Fruit fly (Drosophila melanogaster): ENCODE measurements around the gene CG31827.

DNA sequence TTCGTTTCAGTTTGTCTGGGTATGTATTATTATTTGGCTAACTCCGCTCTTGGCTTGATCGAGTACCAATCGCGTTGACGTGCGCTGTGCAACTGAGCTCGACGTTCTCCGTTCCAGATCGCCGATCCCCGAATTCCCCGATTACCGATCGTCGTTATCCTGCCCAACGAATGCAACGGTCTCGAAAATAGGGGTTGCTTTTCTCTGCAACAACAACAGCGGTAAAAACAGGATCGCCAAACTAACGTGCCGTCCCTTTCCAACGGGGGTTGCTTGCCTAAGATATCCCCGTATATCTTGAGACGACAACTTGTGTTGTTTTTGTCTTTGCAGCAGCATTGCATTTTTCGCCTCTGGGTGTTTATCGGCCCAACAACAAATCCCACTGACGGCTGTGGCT, 26.7 kb downstream of the CG31827 start:
- TF ChIP-seq h (optimal IDR thresholded peaks at IDR 0.05), result no peak
- TF ChIP-seq ttk (optimal IDR thresholded peaks at IDR 0.05), result no peak
- no peak for TF ChIP-seq Myc (optimal IDR thresholded peaks at IDR 0.05)
- no peak for TF ChIP-seq psq (optimal IDR thresholded peaks at IDR 0.05)

Measured in Kc167 (cell line).